Fruit fly (Drosophila melanogaster) whole organism, embryonic: ENCODE results near the gene faf.

Experiments
- Ada2b ChIP-seq: fragments of 200-800 bp; sonication (Bioruptor generic); IDR thresholded peaks from 2 replicates; pipeline ENCODE4 v1.3.6; 2022; ENCODE audit warnings: missing biosample characterization, missing genetic modification characterization
- BEAF-32 ChIP-seq: fragments of 200-800 bp; sonication (Bioruptor generic); optimal IDR thresholded peaks from 3 replicates; lab custom pipeline; 2017; ENCODE audit warnings: missing biosample characterization, missing genetic modification characterization, mild to moderate bottlenecking, moderate library complexity, missing genetic modification reagents
- CG10979 ChIP-seq: fragments of 200-800 bp; sonication (Bioruptor generic); optimal IDR thresholded peaks from 2 replicates; lab custom pipeline; 2018; ENCODE audit warnings: missing biosample characterization, mild to moderate bottlenecking, missing genetic modification characterization, moderate library complexity
- CG11696 ChIP-seq: fragments of 200-800 bp; sonication (Bioruptor generic); IDR thresholded peaks from 2 replicates; pipeline ENCODE4 v1.3.6; 2022; ENCODE audit warnings: missing biosample characterization, missing genetic modification characterization
- CG12155 ChIP-seq: fragments of 200-800 bp; sonication (Bioruptor generic); optimal IDR thresholded peaks from 3 replicates; lab custom pipeline; 2016; ENCODE audit warnings: missing biosample characterization, missing genetic modification characterization
- CG12391 ChIP-seq: fragments of 200-800 bp; sonication (Bioruptor generic); optimal IDR thresholded peaks from 3 replicates; lab custom pipeline; 2018; ENCODE audit warnings: missing biosample characterization, mild to moderate bottlenecking, missing genetic modification characterization, moderate library complexity
- CG13287 ChIP-seq: fragments of 200-800 bp; sonication (Bioruptor generic); IDR thresholded peaks from 2 replicates; pipeline ENCODE4 v1.3.6; 2022; ENCODE audit warnings: missing biosample characterization, missing genetic modification characterization; ENCODE audit not compliant: partially characterized antibody
- CG14014 ChIP-seq: fragments of 200-800 bp; sonication (Bioruptor generic); IDR thresholded peaks from 2 replicates; pipeline ENCODE4 v1.3.6; 2022; ENCODE audit warnings: missing biosample characterization, missing genetic modification characterization
- CG14667 ChIP-seq: fragments of 200-800 bp; sonication (Bioruptor generic); IDR thresholded peaks from 2 replicates; pipeline ENCODE4 v1.3.6; 2022; ENCODE audit warnings: missing biosample characterization, missing genetic modification characterization
- CG15269 ChIP-seq: fragments of 200-800 bp; sonication (Bioruptor generic); optimal IDR thresholded peaks from 2 replicates; lab custom pipeline; 2018; ENCODE audit warnings: missing biosample characterization, mild to moderate bottlenecking, missing genetic modification characterization, moderate library complexity
- CG1603 ChIP-seq: fragments of 200-800 bp; sonication (Bioruptor generic); optimal IDR thresholded peaks from 2 replicates; lab custom pipeline; 2019; ENCODE audit warnings: missing biosample characterization, mild to moderate bottlenecking, missing genetic modification characterization, moderate library complexity
- CG42726 ChIP-seq: fragments of 200-800 bp; sonication (Bioruptor generic); IDR thresholded peaks from 2 replicates; pipeline ENCODE4 v1.3.6; 2022; ENCODE audit warnings: missing biosample characterization, missing genetic modification characterization; ENCODE audit not compliant: partially characterized antibody
- CG4282 ChIP-seq: fragments of 200-800 bp; sonication (Bioruptor generic); optimal IDR thresholded peaks from 2 replicates; lab custom pipeline; 2016; ENCODE audit warnings: missing biosample characterization, missing genetic modification characterization
- CG4617 ChIP-seq: fragments of 200-800 bp; sonication (Bioruptor generic); optimal IDR thresholded peaks from 3 replicates; lab custom pipeline; 2016; ENCODE audit warnings: missing biosample characterization, missing genetic modification characterization, borderline replicate concordance
- CG4707 ChIP-seq: fragments of 200-800 bp; sonication (Bioruptor generic); optimal IDR thresholded peaks from 2 replicates; lab custom pipeline; 2018; ENCODE audit warnings: missing biosample characterization, mild to moderate bottlenecking, missing genetic modification characterization, moderate library complexity
- CG9817 ChIP-seq: fragments of 200-800 bp; sonication (Bioruptor generic); optimal IDR thresholded peaks from 2 replicates; lab custom pipeline; 2018; ENCODE audit warnings: missing biosample characterization, mild to moderate bottlenecking, missing genetic modification characterization, moderate library complexity
- CG9932 ChIP-seq: fragments of 200-800 bp; sonication (Bioruptor generic); IDR thresholded peaks from 2 replicates; pipeline ENCODE4 v1.3.6; 2022; ENCODE audit warnings: missing biosample characterization, missing genetic modification characterization
- CTCF ChIP-seq: fragments of 200-800 bp; sonication (Bioruptor generic); optimal IDR thresholded peaks from 2 replicates; lab custom pipeline; 2017; ENCODE audit warnings: missing biosample characterization, mild to moderate bottlenecking, missing genetic modification characterization, moderate library complexity
- HHEX ChIP-seq: fragments of 200-800 bp; sonication (Bioruptor generic); optimal IDR thresholded peaks from 3 replicates; lab custom pipeline; 2017; ENCODE audit warnings: missing biosample characterization, mild to moderate bottlenecking, missing genetic modification characterization, missing genetic modification reagents
- Hr3 ChIP-seq: fragments of 200-800 bp; sonication (Bioruptor generic); optimal IDR thresholded peaks from 3 replicates; lab custom pipeline; 2016; ENCODE audit warnings: missing biosample characterization, missing genetic modification characterization
- Nf-YA ChIP-seq: fragments of 200-800 bp; sonication (Bioruptor generic); IDR thresholded peaks from 2 replicates; pipeline ENCODE4 v1.3.6; 2022; ENCODE audit warnings: missing biosample characterization, missing genetic modification characterization
- Oli ChIP-seq: fragments of 200-800 bp; sonication (Bioruptor generic); optimal IDR thresholded peaks from 2 replicates; lab custom pipeline; 2018; ENCODE audit warnings: missing biosample characterization, mild to moderate bottlenecking, missing genetic modification characterization, moderate library complexity
- Pdp1 ChIP-seq, 2 experiments: fragments of 200-800 bp; sonication (Bioruptor generic); optimal IDR thresholded peaks; 3 replicates each; lab custom pipeline; 2016; ENCODE audit warnings: missing biosample characterization in 2 of 2, missing genetic modification characterization in 2 of 2, mild to moderate bottlenecking in 1 of 2, moderate library complexity in 1 of 2
- Rx ChIP-seq: fragments of 200-800 bp; sonication (Bioruptor generic); IDR thresholded peaks from 2 replicates; pipeline ENCODE4 v1.3.6; 2022; ENCODE audit warnings: missing biosample characterization, missing genetic modification characterization
- Scr ChIP-seq: fragments of 200-800 bp; sonication (Bioruptor generic); IDR thresholded peaks from 2 replicates; pipeline ENCODE4 v1.3.6; 2022; ENCODE audit warnings: missing biosample characterization, missing genetic modification characterization; ENCODE audit not compliant: partially characterized antibody
- Usf ChIP-seq: fragments of 200-800 bp; sonication (Bioruptor generic); optimal IDR thresholded peaks from 2 replicates; lab custom pipeline; 2017; ENCODE audit warnings: missing genotype, missing biosample characterization, missing genetic modification characterization
- ase ChIP-seq: fragments of 200-800 bp; sonication (Bioruptor generic); IDR thresholded peaks from 3 replicates; pipeline ENCODE4 v1.3.6; 2022; ENCODE audit warnings: missing biosample characterization, missing genetic modification characterization
- az2 ChIP-seq: fragments of 200-800 bp; sonication (Bioruptor generic); optimal IDR thresholded peaks from 3 replicates; lab custom pipeline; 2016; ENCODE audit warnings: missing biosample characterization, missing genetic modification characterization
- bbx ChIP-seq: fragments of 200-800 bp; sonication (Bioruptor generic); IDR thresholded peaks from 2 replicates; pipeline ENCODE4 v1.3.6; 2022; ENCODE audit warnings: missing biosample characterization, missing genetic modification characterization; ENCODE audit not compliant: partially characterized antibody
- bigmax ChIP-seq: fragments of 200-800 bp; sonication (Bioruptor generic); optimal IDR thresholded peaks from 2 replicates; lab custom pipeline; 2018; ENCODE audit warnings: missing biosample characterization, mild to moderate bottlenecking, missing genetic modification characterization
- bowl ChIP-seq: fragments of 200-800 bp; sonication (Bioruptor generic); IDR thresholded peaks from 2 replicates; pipeline ENCODE4 v1.3.6; 2022; ENCODE audit warnings: missing biosample characterization, missing genetic modification characterization
- chn ChIP-seq: fragments of 200-800 bp; sonication (Bioruptor generic); optimal IDR thresholded peaks from 2 replicates; lab custom pipeline; 2016; ENCODE audit warnings: missing biosample characterization, missing genetic modification characterization
- dysf ChIP-seq: fragments of 200-800 bp; sonication (Bioruptor generic); IDR thresholded peaks from 3 replicates; pipeline ENCODE4 v1.3.6; 2022; ENCODE audit warnings: missing biosample characterization, missing genetic modification characterization
- fu2 ChIP-seq: fragments of 200-800 bp; sonication (Bioruptor generic); optimal IDR thresholded peaks from 2 replicates; lab custom pipeline; 2016; ENCODE audit warnings: missing biosample characterization, missing genetic modification characterization
- gcm2 ChIP-seq: fragments of 200-800 bp; sonication (Bioruptor generic); optimal IDR thresholded peaks from 2 replicates; lab custom pipeline; 2016; ENCODE audit warnings: missing biosample characterization, missing genetic modification characterization
- gfzf ChIP-seq: fragments of 200-800 bp; sonication (Bioruptor generic); optimal IDR thresholded peaks from 2 replicates; lab custom pipeline; 2016; ENCODE audit warnings: missing biosample characterization, mild to moderate bottlenecking, missing genetic modification characterization, moderate library complexity
- ham ChIP-seq: fragments of 200-800 bp; sonication (Bioruptor generic); IDR thresholded peaks from 2 replicates; pipeline ENCODE4 v1.3.6; 2022; ENCODE audit warnings: missing biosample characterization, missing genetic modification characterization
- ken ChIP-seq: fragments of 200-800 bp; sonication (Bioruptor generic); IDR thresholded peaks from 3 replicates; pipeline ENCODE4 v1.3.6; 2022; ENCODE audit warnings: missing biosample characterization, missing genetic modification characterization
- lmd ChIP-seq: fragments of 200-800 bp; sonication (Bioruptor generic); IDR thresholded peaks from 2 replicates; pipeline ENCODE4 v1.3.6; 2022; ENCODE audit warnings: missing biosample characterization, missing genetic modification characterization
- onecut ChIP-seq: fragments of 200-800 bp; sonication (Bioruptor generic); IDR thresholded peaks from 2 replicates; pipeline ENCODE4 v1.3.6; 2022; ENCODE audit warnings: missing biosample characterization, missing genetic modification characterization
- pho ChIP-seq: fragments of 200-800 bp; sonication (Bioruptor generic); optimal IDR thresholded peaks from 2 replicates; lab custom pipeline; 2016; ENCODE audit warnings: missing biosample characterization, missing genetic modification characterization
- phol ChIP-seq: fragments of 200-800 bp; sonication (Bioruptor generic); optimal IDR thresholded peaks from 3 replicates; lab custom pipeline; 2018; ENCODE audit warnings: missing biosample characterization, mild to moderate bottlenecking, missing genetic modification characterization, moderate library complexity
- prd ChIP-seq, 3 experiments: fragments of >200 bp in 2 of 3; fragments of 200-800 bp in 1 of 3; sonication (Bioruptor generic) in 1 of 3; optimal IDR thresholded peaks in 2 of 3; IDR thresholded peaks in 1 of 3; 2 replicates in 2 of 3; 3 replicates in 1 of 3; pipeline versions ENCODE4 v1.3.6 to Lab custom; 2017 to 2022; ENCODE audit warnings: missing biosample characterization in 1 of 3, missing genetic modification characterization in 1 of 3
- pros ChIP-seq: fragments of 200-800 bp; sonication (Bioruptor generic); optimal IDR thresholded peaks from 3 replicates; lab custom pipeline; 2019; ENCODE audit warnings: missing biosample characterization, mild to moderate bottlenecking, missing genetic modification characterization, moderate library complexity
- row ChIP-seq: fragments of 200-800 bp; sonication (Bioruptor generic); IDR thresholded peaks from 3 replicates; pipeline ENCODE4 v1.3.6; 2022; ENCODE audit warnings: missing biosample characterization, missing genetic modification characterization
- slbo ChIP-seq: fragments of 200-800 bp; sonication (Bioruptor generic); IDR thresholded peaks from 2 replicates; pipeline ENCODE4 v1.3.6; 2022; ENCODE audit warnings: missing biosample characterization, missing genetic modification characterization
- sna ChIP-seq: fragments of 200-800 bp; sonication (Bioruptor generic); IDR thresholded peaks from 2 replicates; pipeline ENCODE4 v1.3.6; 2022; ENCODE audit warnings: missing biosample characterization, missing genetic modification characterization; ENCODE audit not compliant: partially characterized antibody
- tx ChIP-seq: fragments of 200-800 bp; sonication (Bioruptor generic); optimal IDR thresholded peaks from 2 replicates; lab custom pipeline; 2016; ENCODE audit warnings: missing biosample characterization, missing genetic modification characterization
- vvl ChIP-seq: fragments of 200-800 bp; sonication (Bioruptor generic); IDR thresholded peaks from 2 replicates; pipeline ENCODE4 v1.3.6; 2022; ENCODE audit warnings: missing biosample characterization, missing genetic modification characterization

Gene faf

DNA sequence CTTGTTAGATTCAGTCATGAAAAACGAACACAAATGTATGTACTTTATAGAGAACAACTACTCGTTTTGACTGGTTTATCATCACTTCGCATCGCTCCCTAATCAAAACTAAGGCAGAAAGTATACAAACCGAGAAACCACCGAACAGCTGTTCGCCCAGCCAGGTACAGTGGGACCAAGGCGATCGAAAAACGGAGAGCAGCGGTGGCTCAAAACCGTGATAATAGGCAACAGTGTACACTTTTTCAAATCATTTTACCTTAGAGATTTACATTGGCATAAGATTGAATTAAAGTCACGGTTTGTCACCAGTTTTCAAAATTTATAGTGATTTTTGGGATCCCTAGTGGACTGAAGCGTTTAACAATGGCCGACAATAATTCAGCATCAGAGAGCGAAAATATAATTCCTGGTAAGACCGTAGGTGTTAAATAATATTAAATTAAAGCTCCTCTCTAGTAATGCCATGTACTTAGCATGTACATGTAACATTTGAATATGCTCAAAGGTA is 28.5 kb downstream of the faf start, which contains the start of the genes CG42233 and CG1971 (continued):
- TF ChIP-seq prd (optimal IDR thresholded peaks at IDR 0.05; lab: Kevin White, UChicago) (no peak), prd (GFP tag; IDR thresholded peaks at IDR 0.05; lab: Robert Waterston, UW) (peak; percentile 31; the same call in 1 of the 3 replicates), CG15269 (tag; lab: Kevin White, UChicago) (no peak), CG14667 (GFP tag; lab: Robert Waterston, UW) (no peak), CG1603 (tag; lab: Kevin White, UChicago) (peak; percentile 52), bigmax (no peak), CG14014 (GFP tag; lab: Robert Waterston, UW) (0 out of 2 replicates have a peak, but pooled peaks have one; percentile 19), CG12391 (tag; lab: Kevin White, UChicago) (peak; percentile 34), dysf (GFP tag; lab: Robert Waterston, UW) (0 out of 3 replicates have a peak, but pooled peaks have one; percentile 9), gfzf (GFP tag; lab: Kevin White, UChicago) (peak; percentile 18), CG10979 (tag; lab: Kevin White, UChicago) (peak; percentile 37), onecut (GFP tag; lab: Robert Waterston, UW) (no peak), bbx (GFP tag; lab: Robert Waterston, UW) (peak; percentile 30; the same call in 1 of the 2 replicates), pho (GFP tag; lab: Kevin White, UChicago) (peak; percentile 15), BEAF-32 (GFP tag; lab: Kevin White, UChicago) (peak; percentile 16), row (GFP tag; lab: Robert Waterston, UW) (peak; percentile 87), HHEX (no peak), ase (peak; percentile 36; the same call in 1 of the 3 replicates), CG9817 (peak; percentile 3), CG13287 (peak; percentile 61), CG11696 (GFP tag; lab: Robert Waterston, UW) (peak; percentile 58; the same call in 1 of the 2 replicates), Nf-YA (GFP tag; lab: Robert Waterston, UW) (no peak), ham (GFP tag; lab: Robert Waterston, UW) (no peak), Oli (tag; lab: Kevin White, UChicago) (peak; percentile 27), CG4617 (GFP tag; lab: Kevin White, UChicago) (no peak), Hr3 (GFP tag; lab: Kevin White, UChicago) (peak; percentile 5), bowl (GFP tag; lab: Robert Waterston, UW) (no peak), CG4282 (GFP tag; lab: Kevin White, UChicago) (peak; percentile 73), pros (no peak), az2 (peak; percentile 41), sna (0 out of 2 replicates have a peak, but pooled peaks have one; percentile 39), vvl (GFP tag; lab: Robert Waterston, UW) (peak; percentile 60; the same call in 1 of the 2 replicates), Rx (GFP tag; lab: Robert Waterston, UW) (peak; percentile 31; the same call in 1 of the 2 replicates), CG4707 (GFP tag; lab: Kevin White, UChicago) (peak; percentile 30), Pdp1 (GFP tag; optimal IDR thresholded peaks at IDR 0.05; lab: Kevin White, UChicago) (peak in 1 of 2 experiments; percentile 28), ken (no peak), Usf (GFP tag; lab: Kevin White, UChicago) (no peak), phol (peak; percentile 52), Scr (GFP tag; lab: Robert Waterston, UW) (0 out of 2 replicates have a peak, but pooled peaks have one; percentile 11), fu2 (GFP tag; lab: Kevin White, UChicago) (peak; percentile 11), chn (peak; percentile 32), Ada2b (GFP tag; lab: Robert Waterston, UW) (no peak), CG9932 (GFP tag; lab: Robert Waterston, UW) (0 out of 2 replicates have a peak, but pooled peaks have one; percentile 31), lmd (GFP tag; lab: Robert Waterston, UW) (0 out of 2 replicates have a peak, but pooled peaks have one; percentile 23), tx (GFP tag; lab: Kevin White, UChicago) (peak; percentile 5), CG12155 (GFP tag; lab: Kevin White, UChicago) (peak; percentile 4), CTCF (GFP tag; lab: Kevin White, UChicago) (peak; percentile 8), gcm2 (no peak), slbo (GFP tag; lab: Robert Waterston, UW) (peak; percentile 58), CG42726 (GFP tag; lab: Robert Waterston, UW) (peak; percentile 40; the same call in 1 of the 2 replicates)
